Fruit fly (Drosophila melanogaster): ENCODE measurements around the gene Taf4.
A peak's percentile ranks its signal among the peaks of the same experiment; 100 is the strongest.

The Taf4 gene

dm6 chr3L:16150161-16150538, 37.1 kb downstream of the Taf4 start (continued):
- TF ChIP-seq CG15011 (GFP tag; optimal IDR thresholded peaks at IDR 0.05) (no peak), CG6813 (GFP tag; optimal IDR thresholded peaks at IDR 0.05) (no peak), CG10543 (GFP tag; optimal IDR thresholded peaks at IDR 0.05) (peak; percentile 65), fd3F (GFP tag; optimal IDR thresholded peaks at IDR 0.05) (no peak), NfI (GFP tag; optimal IDR thresholded peaks at IDR 0.05) (no peak), chn (GFP tag; optimal IDR thresholded peaks at IDR 0.05) (no peak)

- no peak for TF ChIP-seq CG1529 (GFP tag; optimal IDR thresholded peaks at IDR 0.05)
- peak; percentile 85 for TF ChIP-seq D19B (GFP tag; optimal IDR thresholded peaks at IDR 0.05)
- no peak for TF ChIP-seq chm (GFP tag; IDR thresholded peaks at IDR 0.05)
- no peak for TF ChIP-seq aop (GFP tag; IDR thresholded peaks at IDR 0.05)
- no peak for TF ChIP-seq HLH3B (GFP tag; IDR thresholded peaks at IDR 0.05)
- TF ChIP-seq Ets65A (GFP tag): peak; percentile 35
- no peak for TF ChIP-seq CG10366 (GFP tag; IDR thresholded peaks at IDR 0.05)
- no peak for TF ChIP-seq TFAM (GFP tag; optimal IDR thresholded peaks at IDR 0.05)
- TF ChIP-seq lmd (GFP tag; IDR thresholded peaks at IDR 0.05): no peak
- TF ChIP-seq Bgb (GFP tag; IDR thresholded peaks at IDR 0.05; ENCODE audit: partially characterized antibody): no peak
- TF ChIP-seq cg (GFP tag; optimal IDR thresholded peaks at IDR 0.05): no peak
- peak; percentile 2 for TF ChIP-seq CG17359 (tag; optimal IDR thresholded peaks at IDR 0.05)
- TF ChIP-seq exex (tag; optimal IDR thresholded peaks at IDR 0.05): no peak
- no peak for TF ChIP-seq CG14965 (GFP tag; optimal IDR thresholded peaks at IDR 0.05; ENCODE audit: borderline replicate concordance)
- TF ChIP-seq dati (GFP tag; IDR thresholded peaks at IDR 0.05): no peak
- TF ChIP-seq CG18011 (GFP tag; optimal IDR thresholded peaks at IDR 0.05): peak; percentile 86
These were observed 38.0 kb downstream of the Taf4 start for dm6 chr3L:16150850-16151515.

DNA sequence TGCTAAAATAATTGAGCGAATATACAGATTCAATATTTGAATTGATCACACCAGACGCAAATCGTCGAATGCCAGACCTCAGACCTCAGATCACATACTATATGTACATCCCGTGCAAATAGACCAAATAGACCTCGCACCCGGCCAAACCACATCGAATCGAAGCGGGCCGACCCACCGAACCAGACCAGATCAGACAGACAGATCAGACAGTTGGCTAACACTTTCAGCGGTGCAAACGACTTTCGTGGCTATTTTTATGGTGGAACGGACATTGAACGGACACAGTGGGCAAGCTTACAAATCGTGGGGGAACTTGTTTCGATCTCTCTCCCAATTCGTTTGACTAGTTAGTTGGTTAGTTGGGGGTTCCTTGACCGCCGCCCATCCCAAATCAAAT, 38.7 kb downstream of the Taf4 start:
- no peak for TF ChIP-seq vvl (GFP tag; IDR thresholded peaks at IDR 0.05)
- no peak for TF ChIP-seq tio (GFP tag; optimal IDR thresholded peaks at IDR 0.05)
- no peak for TF ChIP-seq pan (optimal IDR thresholded peaks at IDR 0.05)
- peak in 1 of 2 experiments; percentile 17 for TF ChIP-seq pan (GFP tag; optimal IDR thresholded peaks at IDR 0.05 in 1 of 2, IDR thresholded peaks at IDR 0.05 in 1 of 2)
- peak; percentile 20 for TF ChIP-seq cwo (GFP tag; optimal IDR thresholded peaks at IDR 0.05)
- TF ChIP-seq CG12769 (tag; optimal IDR thresholded peaks at IDR 0.05): peak; percentile 71
- TF ChIP-seq CG8290 (GFP tag; optimal IDR thresholded peaks at IDR 0.05): no peak
- peak in 1 of 2 experiments; percentile 9 for TF ChIP-seq CG8290 (tag; optimal IDR thresholded peaks at IDR 0.05)
- TF ChIP-seq Drgx (GFP tag; IDR thresholded peaks at IDR 0.05): peak; percentile 15; the same call in 1 of the 2 replicates
- TF ChIP-seq CG13894 (tag; optimal IDR thresholded peaks at IDR 0.05): peak; percentile 18
- TF ChIP-seq Med (GFP tag): peak; percentile 76
- no peak for TF ChIP-seq ato (GFP tag; IDR thresholded peaks at IDR 0.05; ENCODE audit: partially characterized antibody)

DNA sequence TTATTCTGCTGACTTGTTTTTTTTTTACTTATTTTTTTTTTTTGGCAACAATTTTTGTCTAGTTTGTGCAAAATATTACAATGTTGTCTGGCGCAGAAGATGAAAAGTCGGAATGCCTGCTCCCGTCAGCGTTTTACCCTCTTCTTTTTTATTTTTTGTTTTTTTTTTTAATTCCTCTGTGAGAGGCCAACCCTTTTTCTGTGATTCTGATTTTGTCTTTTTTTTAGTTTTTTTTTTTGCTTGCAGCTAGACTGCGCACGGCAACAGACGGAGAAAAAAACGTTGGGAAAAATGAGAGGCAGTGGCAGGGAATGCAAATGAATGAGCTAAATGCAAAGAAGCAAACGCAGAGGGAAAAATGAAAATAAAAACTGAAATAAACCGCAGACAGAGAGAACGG, 40.1 kb downstream of the Taf4 start:
- TF ChIP-seq CG10147 (GFP tag; optimal IDR thresholded peaks at IDR 0.05) (no peak), bsh (GFP tag; optimal IDR thresholded peaks at IDR 0.05) (peak in 1 of 2 experiments; percentile 10), Max (GFP tag; optimal IDR thresholded peaks at IDR 0.05) (no peak), nom (GFP tag; optimal IDR thresholded peaks at IDR 0.05) (peak; percentile 64), Drgx (GFP tag; IDR thresholded peaks at IDR 0.05) (peak; percentile 54; the same call in 1 of the 2 replicates)

All from whole organism, embryonic.